Worm (Caenorhabditis elegans) whole organism, young adult: Measurements from ENCODE around the gene K04F1.9.
"Not testable (repeated sequence)": the region's sequence is repeated elsewhere in the genome, so short reads cannot be mapped to it uniquely, and the experiment has no call there.

ENCODE experiments used
- F33H1.4 ChIP-seq: fragments of 200-800 bp; sonication (Bioruptor generic); IDR thresholded peaks from 2 replicates; pipeline ENCODE4 v1.3.6; 2022; ENCODE audit warnings: missing genetic modification reagents, missing genetic modification characterization, missing compliant biosample characterization
- ceh-100 ChIP-seq: fragments of 200-800 bp; sonication (Bioruptor generic); IDR thresholded peaks from 2 replicates; pipeline ENCODE4 v1.3.6; 2022; ENCODE audit warnings: missing genetic modification reagents, missing genetic modification characterization, missing compliant biosample characterization
- ceh-79 ChIP-seq: sonication (generic microtip); optimal IDR thresholded peaks from 2 replicates; lab custom pipeline; 2017; ENCODE audit warnings: mild to moderate bottlenecking, missing genetic modification characterization, missing compliant biosample characterization
- dox-1 ChIP-seq: fragments of 200-800 bp; sonication (Bioruptor generic); IDR thresholded peaks from 2 replicates; pipeline ENCODE4 v1.3.6; 2022; ENCODE audit warnings: missing genetic modification reagents, missing genetic modification characterization, missing compliant biosample characterization
- unc-62 ChIP-seq: fragments of 150-350 bp; optimal IDR thresholded peaks from 2 replicates; lab custom pipeline; 2014; ENCODE audit warnings: missing biosample characterization, missing genetic modification reagents, missing genetic modification characterization

- not testable (repeated sequence) for TF ChIP-seq F33H1.4 (GFP tag; lab: Robert Waterston, UW); ceh-100 (GFP tag; lab: Robert Waterston, UW); dox-1 (GFP tag; lab: Robert Waterston, UW); ceh-79 (tag; lab: Kevin White, UChicago); unc-62 (GFP tag; lab: Kevin White, UChicago)
Observed at ce11 chrV:1712471-1712870, 47.5 kb downstream of the K04F1.9 start.
